Worm (Caenorhabditis elegans) whole organism, early embryonic: ENCODE results near the gene B0238.9.

ENCODE experiments used
- B0310.2 ChIP-seq: sonication (generic microtip); optimal IDR thresholded peaks from 2 replicates; lab custom pipeline; 2016; ENCODE audit warnings: mild to moderate bottlenecking, missing genetic modification characterization, missing compliant biosample characterization
- F13C5.2 ChIP-seq: sonication (generic microtip); optimal IDR thresholded peaks from 2 replicates; lab custom pipeline; 2017; ENCODE audit warnings: mild to moderate bottlenecking, missing genetic modification characterization, inconsistent platforms, missing compliant biosample characterization
- aly-1 ChIP-seq: sonication (generic microtip); optimal IDR thresholded peaks from 2 replicates; lab custom pipeline; 2016; ENCODE audit warnings: missing genetic modification characterization, missing compliant biosample characterization
- ama-1 ChIP-seq: fragments of 150-350 bp; optimal IDR thresholded peaks from 2 replicates; lab custom pipeline; 2014
- ceh-13 ChIP-seq: fragments of 200-800 bp; sonication (Bioruptor generic); optimal IDR thresholded peaks from 2 replicates; lab custom pipeline; 2018; ENCODE audit warnings: mild to moderate bottlenecking, missing genetic modification characterization, missing compliant biosample characterization
- ceh-36 ChIP-seq: sonication (generic microtip); optimal IDR thresholded peaks from 2 replicates; lab custom pipeline; 2016; ENCODE audit warnings: missing genetic modification characterization, inconsistent platforms, missing compliant biosample characterization
- ets-7 ChIP-seq: sonication (generic microtip); optimal IDR thresholded peaks from 2 replicates; lab custom pipeline; 2016; ENCODE audit warnings: missing genotype, missing genetic modification characterization, missing compliant biosample characterization
- flt-1 ChIP-seq: fragments of 200-800 bp; sonication (Bioruptor generic); IDR thresholded peaks from 2 replicates; pipeline ENCODE4 v1.3.6; 2022; ENCODE audit warnings: missing genetic modification characterization, missing compliant biosample characterization
- hmbx-1 ChIP-seq: sonication (generic microtip); optimal IDR thresholded peaks from 2 replicates; lab custom pipeline; 2016; ENCODE audit warnings: mild to moderate bottlenecking, missing genetic modification characterization, missing compliant biosample characterization
- hmg-4 ChIP-seq: fragments of 200-800 bp; sonication (Bioruptor generic); optimal IDR thresholded peaks from 2 replicates; lab custom pipeline; 2018; ENCODE audit warnings: mild to moderate bottlenecking, missing genetic modification characterization, missing compliant biosample characterization
- hnd-1 ChIP-seq: sonication (generic microtip); optimal IDR thresholded peaks from 2 replicates; lab custom pipeline; 2016; ENCODE audit warnings: missing genetic modification characterization, missing compliant biosample characterization
- pes-1 ChIP-seq: fragments of 200-800 bp; sonication (Bioruptor generic); IDR thresholded peaks from 2 replicates; pipeline ENCODE4 v1.3.6; 2022; ENCODE audit warnings: missing genetic modification reagents, missing genetic modification characterization, missing compliant biosample characterization
- scrt-1 ChIP-seq: fragments of 200-800 bp; sonication (Bioruptor generic); IDR thresholded peaks from 2 replicates; pipeline ENCODE4 v1.3.6; 2022; ENCODE audit warnings: missing genetic modification characterization, missing compliant biosample characterization
- sea-1 ChIP-seq: fragments of 200-800 bp; sonication (Bioruptor generic); conservative IDR thresholded peaks from 2 replicates; pipeline ENCODE4 v1.3.6; 2022; ENCODE audit warnings: missing genetic modification characterization, missing compliant biosample characterization
- tbx-11 ChIP-seq: fragments of 200-800 bp; sonication (Bioruptor generic); IDR thresholded peaks from 2 replicates; pipeline ENCODE4 v1.3.6; 2022; ENCODE audit warnings: missing genetic modification characterization, missing compliant biosample characterization
- tbx-37 ChIP-seq: fragments of 200-800 bp; sonication (Bioruptor generic); conservative IDR thresholded peaks from 2 replicates; pipeline ENCODE4 v1.3.6; 2022; ENCODE audit warnings: missing genetic modification reagents, missing genetic modification characterization, missing compliant biosample characterization
- tra-4 ChIP-seq: sonication (generic microtip); optimal IDR thresholded peaks from 2 replicates; lab custom pipeline; 2017; ENCODE audit warnings: missing genetic modification characterization, missing compliant biosample characterization

Gene B0238.9

DNA sequence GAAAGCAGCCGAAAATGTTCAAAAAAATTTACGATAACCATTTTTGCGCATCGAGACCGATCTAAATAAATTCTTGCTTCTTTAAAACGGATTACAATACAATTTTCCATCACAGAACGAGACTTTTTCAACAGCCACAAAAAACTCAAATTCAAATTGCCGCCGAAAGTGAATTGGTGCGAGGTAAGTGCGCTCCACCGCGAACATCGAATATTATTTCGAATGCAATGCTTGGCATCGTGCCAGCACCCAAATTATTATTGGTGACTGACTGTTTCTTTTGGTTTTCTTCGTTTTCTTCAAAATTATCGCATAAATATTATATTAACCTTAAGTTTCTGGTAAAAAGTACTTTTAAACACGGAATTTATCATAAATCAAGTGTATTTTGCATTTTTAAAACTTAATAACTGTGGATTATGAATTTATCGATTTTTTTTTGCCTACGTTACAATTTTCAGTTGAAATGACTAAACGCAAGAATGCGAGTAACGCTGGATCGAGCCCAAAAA, 8.8 kb downstream of the B0238.9 start, which contains the start of gene penr-1:
Gene penr-1, plus strand, starts transcription at position 462 of the 512 bp plus-strand sequence.
- TF ChIP-seq tra-4 (tag; lab: Kevin White, UChicago) (no peak), ama-1 (no peak), hnd-1 (tag; lab: Kevin White, UChicago) (no peak), F13C5.2 (peak; percentile 19), tbx-37 (GFP tag; lab: Robert Waterston, UW) (no peak), hmbx-1 (tag; lab: Kevin White, UChicago) (no peak), scrt-1 (GFP tag; lab: Robert Waterston, UW) (no peak), ceh-13 (GFP tag; lab: Kevin White, UChicago) (no peak), ets-7 (tag; lab: Kevin White, UChicago) (no peak)

DNA sequence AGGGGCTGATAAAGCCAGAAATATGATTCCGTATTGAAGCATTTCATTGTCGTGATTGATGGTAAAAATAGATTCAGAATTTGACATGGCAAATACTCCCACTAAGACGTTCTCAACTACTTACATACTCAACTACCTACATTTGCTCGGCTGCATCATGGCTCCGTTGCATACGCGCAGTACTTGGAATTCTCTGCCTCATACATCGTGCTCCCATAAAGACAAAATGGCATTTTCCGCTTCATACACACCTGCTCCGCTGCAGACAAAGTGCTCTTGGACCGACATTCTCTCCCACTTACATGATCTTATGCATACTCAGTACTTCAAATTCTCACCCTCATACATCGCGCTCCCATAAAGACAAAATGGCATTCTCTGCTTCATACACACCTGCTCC, 12.3 kb downstream of the B0238.9 start, which contains the start of the genes srt-69 and B0238.12:
Gene srt-69, minus strand, starts transcription at position 101 of the 400 bp plus-strand sequence.
Gene B0238.12, plus strand, starts transcription at position 264 of the 400 bp plus-strand sequence.
- TF ChIP-seq hmbx-1 (tag; lab: Kevin White, UChicago), result no peak
- TF ChIP-seq hnd-1 (tag; lab: Kevin White, UChicago), result no peak

DNA sequence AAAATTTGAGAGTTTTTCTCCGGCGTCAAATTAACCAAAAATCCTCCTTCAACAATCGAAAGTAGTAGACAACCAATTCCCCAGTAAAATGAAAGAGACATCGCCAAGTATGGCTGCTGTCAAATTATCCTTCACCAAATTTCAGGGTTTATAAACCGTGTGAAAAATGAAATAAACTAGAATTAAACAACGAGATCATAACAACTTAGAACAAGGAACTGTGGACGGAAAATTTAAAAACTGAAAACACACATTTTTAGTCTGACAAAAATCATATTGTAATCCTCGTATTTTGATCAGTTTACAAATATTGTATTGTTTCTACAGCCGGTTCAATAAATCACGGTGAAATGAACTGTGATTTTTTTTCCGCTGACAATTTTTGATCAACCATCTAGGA, 14.9 kb downstream of the B0238.9 start, which contains the start of gene cest-30:
Gene cest-30, minus strand, starts transcription at position 101 of the 400 bp plus-strand sequence.
- TF ChIP-seq ceh-36 (tag; lab: Kevin White, UChicago) (no peak), tbx-37 (GFP tag; lab: Robert Waterston, UW) (no peak), pes-1 (GFP tag; lab: Robert Waterston, UW) (no peak), hmbx-1 (tag; lab: Kevin White, UChicago) (no peak), ama-1 (no peak), hmg-4 (GFP tag; lab: Kevin White, UChicago) (no peak), B0310.2 (tag; lab: Kevin White, UChicago) (no peak), tra-4 (tag; lab: Kevin White, UChicago) (no peak), aly-1 (tag; lab: Kevin White, UChicago) (no peak), ets-7 (tag; lab: Kevin White, UChicago) (no peak)

ce11 chrV:5259448-5259847, 18.5 kb downstream of the B0238.9 start, which contains the start of gene srt-70:
TSS of gene srt-70 (minus strand) at chrV:5259548.
- TF ChIP-seq ets-7 (tag; lab: Kevin White, UChicago), result no peak
- TF ChIP-seq F13C5.2, result no peak
- TF ChIP-seq hmg-4 (GFP tag; lab: Kevin White, UChicago), result no peak
- no peak for TF ChIP-seq ceh-36 (tag; lab: Kevin White, UChicago)
- TF ChIP-seq sea-1, result no peak
- TF ChIP-seq B0310.2 (tag; lab: Kevin White, UChicago), result no peak
- TF ChIP-seq scrt-1 (GFP tag; lab: Robert Waterston, UW), result no peak
- no peak for TF ChIP-seq tbx-11 (GFP tag; lab: Robert Waterston, UW)
- no peak for TF ChIP-seq ceh-13 (GFP tag; lab: Kevin White, UChicago)
- no peak for TF ChIP-seq aly-1 (tag; lab: Kevin White, UChicago)
- TF ChIP-seq tbx-37 (GFP tag; lab: Robert Waterston, UW), result no peak

DNA sequence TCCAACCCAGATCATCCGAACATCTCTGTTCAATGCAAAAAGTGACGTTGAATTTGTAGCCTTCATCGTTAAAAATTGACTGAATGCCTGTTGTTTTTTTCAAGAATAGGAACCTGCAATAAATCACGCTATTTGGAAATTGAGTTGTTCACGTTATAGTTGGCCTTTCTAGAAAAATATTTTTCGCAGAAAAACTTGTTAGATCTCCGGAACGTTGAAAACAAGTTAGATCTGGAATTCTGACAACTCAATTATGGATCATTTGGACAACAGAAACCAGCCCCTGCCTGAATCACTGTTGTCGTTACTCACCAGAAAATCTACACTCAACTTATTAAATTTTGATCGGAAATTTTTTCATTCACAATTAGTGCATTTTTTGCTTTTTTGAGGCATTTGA, 20.5 kb downstream of the B0238.9 start, which contains the start of gene srt-67:
Gene srt-67, minus strand, starts transcription at position 101 of the 400 bp plus-strand sequence.
- no peak for TF ChIP-seq ceh-36 (tag; lab: Kevin White, UChicago)
- TF ChIP-seq scrt-1 (GFP tag; lab: Robert Waterston, UW), result no peak
- TF ChIP-seq aly-1 (tag; lab: Kevin White, UChicago), result no peak
- no peak for TF ChIP-seq B0310.2 (tag; lab: Kevin White, UChicago)
- TF ChIP-seq hnd-1 (tag; lab: Kevin White, UChicago), result no peak
- TF ChIP-seq tbx-11 (GFP tag; lab: Robert Waterston, UW), result no peak
- TF ChIP-seq flt-1 (GFP tag; lab: Robert Waterston, UW), result no peak
- TF ChIP-seq tra-4 (tag; lab: Kevin White, UChicago), result no peak
- no peak for TF ChIP-seq tbx-37 (GFP tag; lab: Robert Waterston, UW)
- no peak for TF ChIP-seq ceh-13 (GFP tag; lab: Kevin White, UChicago)

ce11 chrV:5252016-5252415, 25.9 kb downstream of the B0238.9 start, which contains the start of gene srt-68:
TSS of gene srt-68 (minus strand) at chrV:5252116.
- TF ChIP-seq hmbx-1 (tag; lab: Kevin White, UChicago) (no peak), ceh-36 (tag; lab: Kevin White, UChicago) (no peak), hmg-4 (GFP tag; lab: Kevin White, UChicago) (no peak), F13C5.2 (no peak), tbx-37 (GFP tag; lab: Robert Waterston, UW) (no peak), sea-1 (no peak), ceh-13 (GFP tag; lab: Kevin White, UChicago) (no peak), tbx-11 (GFP tag; lab: Robert Waterston, UW) (no peak), scrt-1 (GFP tag; lab: Robert Waterston, UW) (no peak), B0310.2 (tag; lab: Kevin White, UChicago) (no peak), tra-4 (tag; lab: Kevin White, UChicago) (no peak), aly-1 (tag; lab: Kevin White, UChicago) (no peak), ets-7 (tag; lab: Kevin White, UChicago) (no peak), hnd-1 (tag; lab: Kevin White, UChicago) (no peak)

- no peak for TF ChIP-seq pes-1 (GFP tag; lab: Robert Waterston, UW)
- no peak for TF ChIP-seq hnd-1 (tag; lab: Kevin White, UChicago)
- no peak for TF ChIP-seq ceh-13 (GFP tag; lab: Kevin White, UChicago)
- TF ChIP-seq scrt-1 (GFP tag; lab: Robert Waterston, UW), result no peak
- TF ChIP-seq sea-1, result no peak
- TF ChIP-seq tbx-37 (GFP tag; lab: Robert Waterston, UW), result no peak
- TF ChIP-seq F13C5.2, result no peak
- no peak for TF ChIP-seq ets-7 (tag; lab: Kevin White, UChicago)
- TF ChIP-seq aly-1 (tag; lab: Kevin White, UChicago), result no peak
- no peak for TF ChIP-seq ama-1
- TF ChIP-seq tra-4 (tag; lab: Kevin White, UChicago), result no peak
- TF ChIP-seq flt-1 (GFP tag; lab: Robert Waterston, UW), result no peak
- TF ChIP-seq tbx-11 (GFP tag; lab: Robert Waterston, UW), result no peak
- no peak for TF ChIP-seq hmg-4 (GFP tag; lab: Kevin White, UChicago)
- TF ChIP-seq hmbx-1 (tag; lab: Kevin White, UChicago), result no peak
Observed at ce11 chrV:5243036-5243435, 34.9 kb downstream of the B0238.9 start, which contains the start of gene cest-35.1. TSS of gene cest-35.1 (minus strand) at chrV:5243136.
